Fruit fly (Drosophila melanogaster) whole organism, embryonic: ENCODE results near the gene CG43055.
A peak's percentile ranks its signal among the peaks of the same experiment; 100 is the strongest.

Source experiments
- Atf6 ChIP-seq: fragments of 200-800 bp; sonication (Bioruptor generic); IDR thresholded peaks from 2 replicates; pipeline ENCODE4 v1.3.6; 2022; ENCODE audit warnings: missing biosample characterization, missing genetic modification characterization
- BEAF-32 ChIP-seq: fragments of 200-800 bp; sonication (Bioruptor generic); optimal IDR thresholded peaks from 3 replicates; lab custom pipeline; 2017; ENCODE audit warnings: missing biosample characterization, missing genetic modification characterization, mild to moderate bottlenecking, moderate library complexity, missing genetic modification reagents
- Bgb ChIP-seq: fragments of 200-800 bp; sonication (Bioruptor generic); IDR thresholded peaks from 2 replicates; pipeline ENCODE4 v1.3.6; 2022; ENCODE audit warnings: missing biosample characterization, missing genetic modification characterization; ENCODE audit not compliant: partially characterized antibody
- CG10366 ChIP-seq: fragments of 200-800 bp; sonication (Bioruptor generic); IDR thresholded peaks from 2 replicates; pipeline ENCODE4 v1.3.6; 2022; ENCODE audit warnings: missing biosample characterization, missing genetic modification characterization
- CG11560 ChIP-seq: fragments of 200-800 bp; sonication (Bioruptor generic); IDR thresholded peaks from 3 replicates; pipeline ENCODE4 v1.3.6; 2022; ENCODE audit warnings: missing biosample characterization, missing genetic modification characterization
- CG15479 ChIP-seq: fragments of 200-800 bp; sonication (Bioruptor generic); optimal IDR thresholded peaks from 3 replicates; lab custom pipeline; 2019; ENCODE audit warnings: missing biosample characterization, mild to moderate bottlenecking, missing genetic modification characterization, moderate library complexity
- CG16813 ChIP-seq: fragments of 200-800 bp; sonication (Bioruptor generic); IDR thresholded peaks from 3 replicates; pipeline ENCODE4 v1.3.6; 2022; ENCODE audit warnings: missing biosample characterization, missing genetic modification characterization; ENCODE audit not compliant: partially characterized antibody
- CG17612 ChIP-seq: fragments of 200-800 bp; sonication (Bioruptor generic); IDR thresholded peaks from 2 replicates; pipeline ENCODE4 v1.3.6; 2022; ENCODE audit warnings: missing biosample characterization, missing genetic modification characterization
- CG18011 ChIP-seq: fragments of 200-800 bp; sonication (Bioruptor generic); optimal IDR thresholded peaks from 2 replicates; lab custom pipeline; 2017; ENCODE audit warnings: missing biosample characterization, missing genetic modification characterization, mild to moderate bottlenecking, moderate library complexity, missing genotype
- CG18476 ChIP-seq: fragments of 200-800 bp; sonication (Bioruptor generic); optimal IDR thresholded peaks from 2 replicates; lab custom pipeline; 2016; ENCODE audit warnings: missing biosample characterization, mild to moderate bottlenecking, missing genetic modification characterization
- CG2116 ChIP-seq: fragments of 200-800 bp; sonication (Bioruptor generic); optimal IDR thresholded peaks from 3 replicates; lab custom pipeline; 2018; ENCODE audit warnings: missing biosample characterization, mild to moderate bottlenecking, missing genetic modification characterization
- CG2889 ChIP-seq: fragments of 200-800 bp; sonication (Bioruptor generic); IDR thresholded peaks from 3 replicates; pipeline ENCODE4 v1.3.6; 2022; ENCODE audit warnings: missing biosample characterization, missing genetic modification characterization
- CG30020 ChIP-seq: fragments of 200-800 bp; optimal IDR thresholded peaks from 2 replicates; lab custom pipeline; 2019; ENCODE audit warnings: missing biosample characterization, mild to moderate bottlenecking, missing genetic modification characterization, moderate library complexity
- CG43689 ChIP-seq: fragments of 200-800 bp; sonication (Bioruptor generic); IDR thresholded peaks from 2 replicates; pipeline ENCODE4 v1.3.6; 2022; ENCODE audit warnings: missing biosample characterization, missing genetic modification characterization
- CG4424 ChIP-seq: fragments of 200-800 bp; sonication (Bioruptor generic); optimal IDR thresholded peaks from 3 replicates; lab custom pipeline; 2016; ENCODE audit warnings: missing biosample characterization, missing genetic modification characterization
- CG7928 ChIP-seq: fragments of 200-800 bp; sonication (Bioruptor generic); optimal IDR thresholded peaks from 2 replicates; lab custom pipeline; 2017; ENCODE audit warnings: missing biosample characterization, mild to moderate bottlenecking, missing genetic modification characterization
- CG7963 ChIP-seq: fragments of 200-800 bp; sonication (Bioruptor generic); IDR thresholded peaks from 3 replicates; pipeline ENCODE4 v1.3.6; 2022; ENCODE audit warnings: missing biosample characterization, missing genetic modification characterization; ENCODE audit not compliant: partially characterized antibody
- Dek ChIP-seq: fragments of 200-800 bp; sonication (Bioruptor generic); optimal IDR thresholded peaks from 3 replicates; lab custom pipeline; 2019; ENCODE audit warnings: missing biosample characterization, mild to moderate bottlenecking, missing genetic modification characterization, moderate library complexity
- Dp ChIP-seq: fragments of 200-800 bp; sonication (Bioruptor generic); optimal IDR thresholded peaks from 2 replicates; lab custom pipeline; 2018; ENCODE audit warnings: missing biosample characterization, mild to moderate bottlenecking, missing genetic modification characterization, moderate library complexity
- Dref ChIP-seq: fragments of 200-800 bp; sonication (Bioruptor generic); IDR thresholded peaks from 2 replicates; pipeline ENCODE4 v1.3.6; 2022; ENCODE audit warnings: missing biosample characterization, missing genetic modification characterization
- E2f2 ChIP-seq: fragments of 200-800 bp; sonication (Bioruptor generic); IDR thresholded peaks from 2 replicates; pipeline ENCODE4 v1.3.6; 2022; ENCODE audit warnings: missing biosample characterization, missing genetic modification characterization
- HmgZ ChIP-seq: fragments of 200-800 bp; sonication (Bioruptor generic); optimal IDR thresholded peaks from 2 replicates; lab custom pipeline; 2018; ENCODE audit warnings: missing biosample characterization, mild to moderate bottlenecking, missing genetic modification characterization
- Jarid2 ChIP-seq: fragments of 200-800 bp; sonication (Bioruptor generic); optimal IDR thresholded peaks from 3 replicates; lab custom pipeline; 2017; ENCODE audit warnings: mild to moderate bottlenecking, missing biosample characterization, missing genetic modification reagents, missing genetic modification characterization
- Lim3 ChIP-seq: fragments of 200-800 bp; sonication (Bioruptor generic); IDR thresholded peaks from 2 replicates; pipeline ENCODE4 v1.3.6; 2022; ENCODE audit warnings: missing biosample characterization, missing genetic modification characterization
- MBD-R2 ChIP-seq: fragments of 200-800 bp; sonication (Bioruptor generic); IDR thresholded peaks from 2 replicates; pipeline ENCODE4 v1.3.6; 2022; ENCODE audit warnings: missing biosample characterization, missing genetic modification characterization
- Max ChIP-seq: fragments of 200-800 bp; sonication (Bioruptor generic); optimal IDR thresholded peaks from 2 replicates; lab custom pipeline; 2016; ENCODE audit warnings: missing biosample characterization, mild to moderate bottlenecking, missing genetic modification characterization
- Opbp ChIP-seq: fragments of 200-800 bp; sonication (Bioruptor generic); IDR thresholded peaks from 3 replicates; pipeline ENCODE4 v1.3.6; 2022; ENCODE audit warnings: missing biosample characterization, missing genetic modification characterization; ENCODE audit not compliant: partially characterized antibody
- Scr ChIP-seq: fragments of 200-800 bp; sonication (Bioruptor generic); IDR thresholded peaks from 2 replicates; pipeline ENCODE4 v1.3.6; 2022; ENCODE audit warnings: missing biosample characterization, missing genetic modification characterization; ENCODE audit not compliant: partially characterized antibody
- Sox100B ChIP-seq: fragments of 200-800 bp; sonication (Bioruptor generic); optimal IDR thresholded peaks from 3 replicates; lab custom pipeline; 2018; ENCODE audit warnings: missing biosample characterization, mild to moderate bottlenecking, missing genetic modification characterization
- Sry-δ ChIP-seq: fragments of 200-800 bp; sonication (Bioruptor generic); optimal IDR thresholded peaks from 2 replicates; lab custom pipeline; 2016; ENCODE audit warnings: missing biosample characterization, missing genetic modification characterization
- Xrp1 ChIP-seq: fragments of 200-800 bp; sonication (Bioruptor generic); IDR thresholded peaks from 2 replicates; pipeline ENCODE4 v1.3.6; 2022; ENCODE audit warnings: missing biosample characterization, missing genetic modification characterization
- ac ChIP-seq: fragments of 200-800 bp; sonication (Bioruptor generic); optimal IDR thresholded peaks from 3 replicates; lab custom pipeline; 2017; ENCODE audit warnings: missing biosample characterization, mild to moderate bottlenecking, missing genetic modification characterization
- amos ChIP-seq: fragments of 200-800 bp; sonication (Bioruptor generic); IDR thresholded peaks from 2 replicates; pipeline ENCODE4 v1.3.6; 2022; ENCODE audit warnings: missing biosample characterization, missing genetic modification characterization; ENCODE audit not compliant: partially characterized antibody
- bcd ChIP-seq: fragments of 200-800 bp; sonication (Bioruptor generic); optimal IDR thresholded peaks from 2 replicates; lab custom pipeline; 2017; ENCODE audit warnings: missing biosample characterization, mild to moderate bottlenecking, missing genetic modification characterization
- crp ChIP-seq, 2 experiments: fragments of 200-800 bp; sonication (Bioruptor generic); optimal IDR thresholded peaks; 2 replicates in 1 of 2; 3 replicates in 1 of 2; lab custom pipeline; 2017; ENCODE audit warnings: missing biosample characterization in 2 of 2, missing genetic modification characterization in 2 of 2, mild to moderate bottlenecking in 1 of 2, moderate library complexity in 1 of 2
- cwo ChIP-seq: fragments of 200-800 bp; sonication (Bioruptor generic); optimal IDR thresholded peaks from 3 replicates; lab custom pipeline; 2017; ENCODE audit warnings: missing biosample characterization, missing genetic modification characterization, mild to moderate bottlenecking, moderate library complexity, missing genetic modification reagents
- da ChIP-seq: fragments of 200-800 bp; sonication (Bioruptor generic); optimal IDR thresholded peaks from 2 replicates; lab custom pipeline; 2016; ENCODE audit warnings: missing biosample characterization, missing genetic modification characterization
- dan ChIP-seq: fragments of 200-800 bp; sonication (Bioruptor generic); IDR thresholded peaks from 2 replicates; pipeline ENCODE4 v1.3.6; 2022; ENCODE audit warnings: missing biosample characterization, missing genetic modification characterization
- dm ChIP-seq: fragments of 200-800 bp; sonication (Bioruptor generic); optimal IDR thresholded peaks from 3 replicates; lab custom pipeline; 2016; ENCODE audit warnings: missing biosample characterization, missing genetic modification characterization
- inv ChIP-seq: fragments of 200-800 bp; sonication (Bioruptor generic); IDR thresholded peaks from 2 replicates; pipeline ENCODE4 v1.3.6; 2022; ENCODE audit warnings: missing biosample characterization, missing genetic modification characterization; ENCODE audit not compliant: partially characterized antibody
- ken ChIP-seq: fragments of 200-800 bp; sonication (Bioruptor generic); IDR thresholded peaks from 3 replicates; pipeline ENCODE4 v1.3.6; 2022; ENCODE audit warnings: missing biosample characterization, missing genetic modification characterization
- mld ChIP-seq: fragments of 200-800 bp; sonication (Bioruptor generic); IDR thresholded peaks from 3 replicates; pipeline ENCODE4 v1.3.6; 2022; ENCODE audit warnings: missing biosample characterization, missing genetic modification characterization; ENCODE audit not compliant: partially characterized antibody
- onecut ChIP-seq: fragments of 200-800 bp; sonication (Bioruptor generic); IDR thresholded peaks from 2 replicates; pipeline ENCODE4 v1.3.6; 2022; ENCODE audit warnings: missing biosample characterization, missing genetic modification characterization
- pita ChIP-seq: fragments of 200-800 bp; sonication (Bioruptor generic); optimal IDR thresholded peaks from 2 replicates; lab custom pipeline; 2017; ENCODE audit warnings: missing biosample characterization, mild to moderate bottlenecking, missing genetic modification characterization
- seq ChIP-seq: fragments of 200-800 bp; sonication (Bioruptor generic); IDR thresholded peaks from 2 replicates; pipeline ENCODE4 v1.3.6; 2022; ENCODE audit warnings: missing biosample characterization, missing genetic modification characterization
- stwl ChIP-seq: fragments of 200-800 bp; sonication (Bioruptor generic); optimal IDR thresholded peaks from 3 replicates; lab custom pipeline; 2018; ENCODE audit warnings: missing biosample characterization, mild to moderate bottlenecking, missing genetic modification characterization, moderate library complexity
- tin ChIP-seq: fragments of 200-800 bp; sonication (Bioruptor generic); optimal IDR thresholded peaks from 3 replicates; lab custom pipeline; 2016; ENCODE audit warnings: missing biosample characterization, missing genetic modification characterization
- tna ChIP-seq: fragments of 200-800 bp; sonication (Bioruptor generic); IDR thresholded peaks from 2 replicates; pipeline ENCODE4 v1.3.6; 2022; ENCODE audit warnings: missing biosample characterization, missing genetic modification characterization; ENCODE audit not compliant: partially characterized antibody
- wor ChIP-seq: fragments of 200-800 bp; sonication (Bioruptor generic); IDR thresholded peaks from 2 replicates; pipeline ENCODE4 v1.3.6; 2022; ENCODE audit warnings: missing biosample characterization, missing genetic modification characterization
- zen2 ChIP-seq: fragments of 200-800 bp; sonication (Bioruptor generic); IDR thresholded peaks from 3 replicates; pipeline ENCODE4 v1.3.6; 2022; ENCODE audit warnings: missing biosample characterization, missing genetic modification characterization; ENCODE audit not compliant: partially characterized antibody

CG43055 gene

DNA sequence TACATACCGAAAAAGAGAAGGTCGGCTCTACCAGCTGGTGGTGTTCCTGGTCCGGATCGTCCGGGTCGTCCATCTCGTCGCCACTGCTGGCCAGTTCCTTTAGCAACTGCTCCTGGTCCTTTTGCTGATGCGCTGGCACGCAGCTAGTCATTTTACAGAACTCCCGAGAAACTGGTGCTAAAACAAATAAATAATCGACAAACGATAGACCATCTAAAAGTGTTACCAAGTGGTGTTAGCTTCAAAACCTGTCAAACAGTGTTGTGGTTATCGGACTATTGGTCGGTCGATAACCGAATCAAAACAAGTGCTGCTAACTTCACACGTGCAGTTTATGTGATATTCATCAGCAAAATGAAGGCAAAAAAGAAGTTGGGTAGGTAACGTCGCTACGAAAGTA is 33.5 kb downstream of the CG43055 start, which contains the start of the genes morgue and Elp3 (continued):
- TF ChIP-seq crp (GFP tag; optimal IDR thresholded peaks at IDR 0.05; lab: Kevin White, UChicago) (no peak), CG2116 (GFP tag; lab: Kevin White, UChicago) (peak; percentile 68), tna (GFP tag; lab: Robert Waterston, UW) (peak; percentile 83), inv (GFP tag; lab: Robert Waterston, UW) (peak; percentile 48; the same call in 1 of the 2 replicates), CG15479 (GFP tag; lab: Kevin White, UChicago) (no peak), CG7963 (GFP tag; lab: Robert Waterston, UW) (peak; percentile 83), CG18011 (GFP tag; lab: Kevin White, UChicago) (no peak), pita (GFP tag; lab: Kevin White, UChicago) (no peak), stwl (peak; percentile 88), ac (GFP tag; lab: Kevin White, UChicago) (no peak), CG17612 (GFP tag; lab: Robert Waterston, UW) (no peak), onecut (GFP tag; lab: Robert Waterston, UW) (peak; percentile 45), da (GFP tag; lab: Kevin White, UChicago) (no peak), Bgb (GFP tag; lab: Robert Waterston, UW) (peak; percentile 82), seq (GFP tag; lab: Robert Waterston, UW) (no peak), Dref (GFP tag; lab: Robert Waterston, UW) (peak; percentile 86), MBD-R2 (peak; percentile 84), Scr (GFP tag; lab: Robert Waterston, UW) (peak; percentile 70), Jarid2 (GFP tag; lab: Kevin White, UChicago) (no peak), CG4424 (GFP tag; lab: Kevin White, UChicago) (no peak), ken (GFP tag; lab: Robert Waterston, UW) (no peak), Dp (peak; percentile 33), Atf6 (GFP tag; lab: Robert Waterston, UW) (no peak), Opbp (GFP tag; lab: Robert Waterston, UW) (peak; percentile 72; the same call in 2 of the 3 replicates), mld (GFP tag; lab: Robert Waterston, UW) (peak; percentile 89), Dek (tag; lab: Kevin White, UChicago) (no peak), zen2 (GFP tag; lab: Robert Waterston, UW) (peak; percentile 79), CG10366 (GFP tag; lab: Robert Waterston, UW) (no peak), Sry-δ (peak; percentile 61), Xrp1 (0 out of 2 replicates have a peak, but pooled peaks have one; percentile 6), CG30020 (tag; lab: Kevin White, UChicago) (peak; percentile 25), Lim3 (no peak), dan (GFP tag; lab: Robert Waterston, UW) (no peak), CG7928 (no peak), bcd (GFP tag; lab: Kevin White, UChicago) (no peak), CG2889 (GFP tag; lab: Robert Waterston, UW) (no peak), HmgZ (tag; lab: Kevin White, UChicago) (peak; percentile 26), dm (GFP tag; lab: Kevin White, UChicago) (peak; percentile 89), CG16813 (GFP tag; lab: Robert Waterston, UW) (peak; percentile 74), cwo (GFP tag; lab: Kevin White, UChicago) (peak; percentile 45), tin (GFP tag; lab: Kevin White, UChicago) (no peak), Max (GFP tag; lab: Kevin White, UChicago) (peak; percentile 58), Sox100B (no peak), CG11560 (tag; lab: Robert Waterston, UW) (peak; percentile 60; the same call in 1 of the 3 replicates), BEAF-32 (GFP tag; lab: Kevin White, UChicago) (peak; percentile 50), amos (peak; percentile 68; the same call in 1 of the 2 replicates), CG18476 (GFP tag; lab: Kevin White, UChicago) (no peak), E2f2 (GFP tag; lab: Robert Waterston, UW) (peak; percentile 39; the same call in 1 of the 2 replicates), CG43689 (GFP tag; lab: Robert Waterston, UW) (no peak), wor (GFP tag; lab: Robert Waterston, UW) (no peak)
